Fruit fly (Drosophila melanogaster): ENCODE data around the gene Adhr.

The Adhr gene

dm6 chr2L:14614897-14615602, at the start of gene Adhr, which contains the start of gene Adh (continued):
- TF ChIP-seq dysf (GFP tag; IDR thresholded peaks at IDR 0.05) (peak; percentile 86), gsb-n (tag; optimal IDR thresholded peaks at IDR 0.05) (peak; percentile 23), ato (GFP tag; IDR thresholded peaks at IDR 0.05; ENCODE audit: partially characterized antibody) (no peak), gt (GFP tag; IDR thresholded peaks at IDR 0.05) (no peak), Dref (GFP tag; IDR thresholded peaks at IDR 0.05) (no peak), Doc3 (GFP tag; IDR thresholded peaks at IDR 0.05; ENCODE audit: partially characterized antibody) (no peak), CG11398 (GFP tag; optimal IDR thresholded peaks at IDR 0.05) (peak; percentile 48), yki (optimal IDR thresholded peaks at IDR 0.05) (no peak), CG7357 (GFP tag; IDR thresholded peaks at IDR 0.05) (peak; percentile 34; the same call in 1 of the 3 replicates), Atf-2 (GFP tag; optimal IDR thresholded peaks at IDR 0.05) (peak; percentile 51), CG14965 (GFP tag; optimal IDR thresholded peaks at IDR 0.05; ENCODE audit: borderline replicate concordance) (no peak), CG17385 (GFP tag; optimal IDR thresholded peaks at IDR 0.05) (peak; percentile 76), Asciz (GFP tag; optimal IDR thresholded peaks at IDR 0.05) (peak; percentile 61), vfl (GFP tag; optimal IDR thresholded peaks at IDR 0.05) (peak; percentile 50), CG3163 (GFP tag; optimal IDR thresholded peaks at IDR 0.05) (peak; percentile 29), seq (GFP tag; IDR thresholded peaks at IDR 0.05) (peak; percentile 27; the same call in 1 of the 2 replicates), CG5180 (GFP tag; optimal IDR thresholded peaks at IDR 0.05) (peak; percentile 63), kah (GFP tag; optimal IDR thresholded peaks at IDR 0.05) (peak; percentile 53), CG7987 (GFP tag; optimal IDR thresholded peaks at IDR 0.05) (no peak), Six4 (GFP tag; optimal IDR thresholded peaks at IDR 0.05) (peak; percentile 57), CG5953 (GFP tag; IDR thresholded peaks at IDR 0.05) (no peak), zfh2 (GFP tag; optimal IDR thresholded peaks at IDR 0.05) (peak; percentile 35), danr (GFP tag; IDR thresholded peaks at IDR 0.05) (no peak), bcd (GFP tag; optimal IDR thresholded peaks at IDR 0.05) (peak; percentile 68), CG15073 (GFP tag; optimal IDR thresholded peaks at IDR 0.05) (no peak), trem (tag; optimal IDR thresholded peaks at IDR 0.05) (peak; percentile 31), CG6683 (GFP tag; optimal IDR thresholded peaks at IDR 0.05) (peak; percentile 48), CG7271 (tag; optimal IDR thresholded peaks at IDR 0.05) (no peak), gem (tag; optimal IDR thresholded peaks at IDR 0.05) (peak; percentile 93), CG9876 (GFP tag; optimal IDR thresholded peaks at IDR 0.05) (peak; percentile 22), CG2678 (tag; optimal IDR thresholded peaks at IDR 0.05) (peak; percentile 91), kni (GFP tag; optimal IDR thresholded peaks at IDR 0.05) (no peak), pum (GFP tag; optimal IDR thresholded peaks at IDR 0.05) (peak; percentile 31), pros (GFP tag; optimal IDR thresholded peaks at IDR 0.05) (no peak), otp (GFP tag; IDR thresholded peaks at IDR 0.05) (0 out of 3 replicates have a peak, but pooled peaks have one; percentile 56), CG6654 (GFP tag; optimal IDR thresholded peaks at IDR 0.05) (peak; percentile 13), NC2α (GFP tag; optimal IDR thresholded peaks at IDR 0.05) (no peak), CG15514 (GFP tag; optimal IDR thresholded peaks at IDR 0.05) (peak; percentile 48), CG4328 (GFP tag; optimal IDR thresholded peaks at IDR 0.05) (peak; percentile 59), zfh1 (GFP tag; IDR thresholded peaks at IDR 0.05) (peak; percentile 69; the same call in 1 of the 3 replicates), HLH4C (GFP tag; IDR thresholded peaks at IDR 0.05; ENCODE audit: partially characterized antibody) (no peak), z (GFP tag; IDR thresholded peaks at IDR 0.05) (no peak), Pdp1 (GFP tag; optimal IDR thresholded peaks at IDR 0.05) (peak; percentile 55 to 73), insv (GFP tag; optimal IDR thresholded peaks at IDR 0.05) (peak in 1 of 2 experiments; percentile 14), pho (GFP tag; optimal IDR thresholded peaks at IDR 0.05) (peak; percentile 53), CG31224 (GFP tag; IDR thresholded peaks at IDR 0.05) (peak; percentile 62), CG2120 (GFP tag; optimal IDR thresholded peaks at IDR 0.05) (peak; percentile 89), gcm (GFP tag; optimal IDR thresholded peaks at IDR 0.05) (peak; percentile 77), H15 (GFP tag; IDR thresholded peaks at IDR 0.05) (0 out of 3 replicates have a peak, but pooled peaks have one; percentile 33)
